Comparison of ENCODE assay signal across 1 worm cellular context in the genomic region with DNA sequence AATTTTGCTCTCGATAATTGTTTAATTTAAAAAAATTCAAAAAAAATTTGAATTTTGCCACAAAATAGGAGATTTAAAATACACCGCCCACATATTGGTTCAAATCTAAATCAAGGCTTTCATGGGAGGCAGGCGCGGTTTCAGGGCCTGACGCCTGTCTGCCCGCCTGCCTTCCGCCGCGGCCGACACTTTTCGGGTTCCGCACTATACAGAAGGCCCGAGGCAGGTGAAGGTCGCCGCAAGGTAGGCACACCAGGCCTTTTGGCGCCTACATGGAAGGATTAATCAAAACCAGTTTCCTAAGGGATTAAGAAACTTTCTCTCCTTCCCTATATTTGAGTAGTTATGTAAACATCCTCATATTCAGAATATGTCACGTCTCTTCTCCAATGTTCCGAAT.
TF ChIP-seq lines count a peak whose summit lies in the region.

Gene Y57A10A.24, plus strand, starts transcription at position 396 of the 400 bp plus-strand sequence.

TF ChIP-seq in whole organism, L4 larva, 104 proteins besides CTCF, POLR2A, EP300 and RAD21 (continued from another document):
- TF ChIP-seq sdz-12 (GFP tag; optimal IDR thresholded peaks at IDR 0.05; lab: Kevin White, UChicago) (peak; percentile 3), Y105C5A.15 (GFP tag; IDR thresholded peaks at IDR 0.05; lab: Robert Waterston, UW) (peak; percentile 69; the same call in 1 of the 2 replicates), mxl-3 (GFP tag; optimal IDR thresholded peaks at IDR 0.05; lab: Kevin White, UChicago) (no peak), nhr-10 (tag; optimal IDR thresholded peaks at IDR 0.05; lab: Kevin White, UChicago) (no peak), cey-2 (tag; optimal IDR thresholded peaks at IDR 0.05; lab: Kevin White, UChicago; ENCODE audit: borderline replicate concordance, insufficient read depth) (no peak), fkh-10 (GFP tag; optimal IDR thresholded peaks at IDR 0.05; lab: Kevin White, UChicago) (no peak)
